Fruit fly (Drosophila melanogaster) whole organism, embryonic: Measurements from ENCODE around the gene GstD10.

Source experiments
- Atf3 ChIP-seq: fragments of 200-800 bp; sonication (Bioruptor generic); optimal IDR thresholded peaks from 3 replicates; lab custom pipeline; 2016; ENCODE audit warnings: missing biosample characterization, missing genetic modification characterization
- B-H1 ChIP-seq: fragments of 200-800 bp; sonication (Bioruptor generic); IDR thresholded peaks from 3 replicates; pipeline ENCODE4 v1.3.6; 2022; ENCODE audit warnings: missing biosample characterization, missing genetic modification characterization
- C15 ChIP-seq: fragments of 200-800 bp; sonication (Bioruptor generic); IDR thresholded peaks from 3 replicates; pipeline ENCODE4 v1.3.6; 2022; ENCODE audit warnings: missing biosample characterization, missing genetic modification characterization
- CG10565 ChIP-seq: fragments of 200-800 bp; sonication (Bioruptor generic); optimal IDR thresholded peaks from 3 replicates; lab custom pipeline; 2016; ENCODE audit warnings: missing biosample characterization, mild to moderate bottlenecking, missing genetic modification characterization
- CG11695 ChIP-seq: fragments of 200-800 bp; sonication (Bioruptor generic); IDR thresholded peaks from 3 replicates; pipeline ENCODE4 v1.3.6; 2022; ENCODE audit warnings: missing biosample characterization, missing genetic modification characterization
- CG11723 ChIP-seq: fragments of 200-800 bp; sonication (Bioruptor generic); optimal IDR thresholded peaks from 2 replicates; lab custom pipeline; 2017; ENCODE audit warnings: missing biosample characterization, mild to moderate bottlenecking, missing genetic modification characterization
- CG12659 ChIP-seq: fragments of 200-800 bp; sonication (Bioruptor generic); optimal IDR thresholded peaks from 3 replicates; lab custom pipeline; 2017; ENCODE audit warnings: mild to moderate bottlenecking, missing biosample characterization, missing genetic modification reagents, missing genetic modification characterization
- CG13296 ChIP-seq: fragments of 200-800 bp; sonication (Bioruptor generic); optimal IDR thresholded peaks from 3 replicates; lab custom pipeline; 2018; ENCODE audit warnings: missing biosample characterization, mild to moderate bottlenecking, missing genetic modification characterization
- CG14860 ChIP-seq: fragments of 200-800 bp; sonication (Bioruptor generic); IDR thresholded peaks from 3 replicates; pipeline ENCODE4 v1.3.6; 2022; ENCODE audit warnings: missing biosample characterization, missing genetic modification characterization; ENCODE audit not compliant: partially characterized antibody
- CG14965 ChIP-seq: fragments of 200-800 bp; sonication (Bioruptor generic); optimal IDR thresholded peaks from 2 replicates; lab custom pipeline; 2016; ENCODE audit warnings: missing biosample characterization, missing genetic modification characterization, borderline replicate concordance
- CG15601 ChIP-seq: fragments of 200-800 bp; sonication (Bioruptor generic); optimal IDR thresholded peaks from 3 replicates; lab custom pipeline; 2019; ENCODE audit warnings: missing biosample characterization, mild to moderate bottlenecking, missing genetic modification characterization, moderate library complexity
- CG15696 ChIP-seq: fragments of 200-800 bp; sonication (Bioruptor generic); optimal IDR thresholded peaks from 2 replicates; lab custom pipeline; 2019; ENCODE audit warnings: missing biosample characterization, mild to moderate bottlenecking, missing genetic modification characterization, moderate library complexity
- CG17612 ChIP-seq: fragments of 200-800 bp; sonication (Bioruptor generic); IDR thresholded peaks from 2 replicates; pipeline ENCODE4 v1.3.6; 2022; ENCODE audit warnings: missing biosample characterization, missing genetic modification characterization
- CG2712 ChIP-seq: fragments of 200-800 bp; optimal IDR thresholded peaks from 3 replicates; lab custom pipeline; 2019; ENCODE audit warnings: missing biosample characterization, mild to moderate bottlenecking, missing genetic modification characterization, moderate library complexity
- CG34224 ChIP-seq: fragments of 200-800 bp; sonication (Bioruptor generic); IDR thresholded peaks from 3 replicates; pipeline ENCODE4 v1.3.6; 2022; ENCODE audit warnings: missing biosample characterization, missing genetic modification characterization; ENCODE audit not compliant: partially characterized antibody
- CG3726 ChIP-seq: fragments of 200-800 bp; sonication (Bioruptor generic); IDR thresholded peaks from 3 replicates; pipeline ENCODE4, ENCODE4 v1.3.6; 2022; ENCODE audit warnings: missing biosample characterization, missing genetic modification characterization
- CG42726 ChIP-seq: fragments of 200-800 bp; sonication (Bioruptor generic); IDR thresholded peaks from 2 replicates; pipeline ENCODE4 v1.3.6; 2022; ENCODE audit warnings: missing biosample characterization, missing genetic modification characterization; ENCODE audit not compliant: partially characterized antibody
- CG6765 ChIP-seq: fragments of 200-800 bp; sonication (Bioruptor generic); optimal IDR thresholded peaks from 3 replicates; lab custom pipeline; 2017; ENCODE audit warnings: missing biosample characterization, mild to moderate bottlenecking, missing genetic modification characterization
- CG6813 ChIP-seq: fragments of 200-800 bp; sonication (Bioruptor generic); optimal IDR thresholded peaks from 2 replicates; lab custom pipeline; 2017; ENCODE audit warnings: missing biosample characterization, missing genetic modification characterization, mild to moderate bottlenecking, moderate library complexity, missing genetic modification reagents
- CG6854 ChIP-seq: fragments of 200-800 bp; sonication (Bioruptor generic); optimal IDR thresholded peaks from 3 replicates; lab custom pipeline; 2017; ENCODE audit warnings: missing biosample characterization, mild to moderate bottlenecking, missing genetic modification characterization
- CG7271 ChIP-seq: fragments of 200-800 bp; sonication (Bioruptor generic); optimal IDR thresholded peaks from 2 replicates; lab custom pipeline; 2018; ENCODE audit warnings: missing biosample characterization, mild to moderate bottlenecking, missing genetic modification characterization, moderate library complexity
- CG7357 ChIP-seq: fragments of 200-800 bp; sonication (Bioruptor generic); IDR thresholded peaks from 3 replicates; pipeline ENCODE4 v1.3.6; 2022; ENCODE audit warnings: missing biosample characterization, missing genetic modification characterization
- CG7556 ChIP-seq: fragments of 200-800 bp; sonication (Bioruptor generic); optimal IDR thresholded peaks from 2 replicates; lab custom pipeline; 2017; ENCODE audit warnings: missing biosample characterization, mild to moderate bottlenecking, missing genetic modification characterization
- CG7839 ChIP-seq: fragments of 200-800 bp; sonication (Bioruptor generic); optimal IDR thresholded peaks from 3 replicates; lab custom pipeline; 2018; ENCODE audit warnings: missing biosample characterization, mild to moderate bottlenecking, missing genetic modification characterization, moderate library complexity
- CG7963 ChIP-seq: fragments of 200-800 bp; sonication (Bioruptor generic); IDR thresholded peaks from 3 replicates; pipeline ENCODE4 v1.3.6; 2022; ENCODE audit warnings: missing biosample characterization, missing genetic modification characterization; ENCODE audit not compliant: partially characterized antibody
- CG8089 ChIP-seq: fragments of 200-800 bp; sonication (Bioruptor generic); optimal IDR thresholded peaks from 3 replicates; lab custom pipeline; 2016; ENCODE audit warnings: missing biosample characterization, missing genetic modification characterization
- CG9215 ChIP-seq: fragments of 200-800 bp; sonication (Bioruptor generic); IDR thresholded peaks from 2 replicates; pipeline ENCODE4 v1.3.6; 2022; ENCODE audit warnings: missing biosample characterization, missing genetic modification characterization
- CG9797 ChIP-seq: fragments of 200-800 bp; sonication (Bioruptor generic); optimal IDR thresholded peaks from 3 replicates; lab custom pipeline; 2018; ENCODE audit warnings: missing biosample characterization, mild to moderate bottlenecking, missing genetic modification characterization
- Dbx ChIP-seq: fragments of 200-800 bp; sonication (Bioruptor generic); IDR thresholded peaks from 3 replicates; pipeline ENCODE4 v1.3.6; 2022; ENCODE audit warnings: missing biosample characterization, missing genetic modification characterization
- E2f2 ChIP-seq: fragments of 200-800 bp; sonication (Bioruptor generic); IDR thresholded peaks from 2 replicates; pipeline ENCODE4 v1.3.6; 2022; ENCODE audit warnings: missing biosample characterization, missing genetic modification characterization
- NFAT ChIP-seq: fragments of 200-800 bp; sonication (Bioruptor generic); IDR thresholded peaks from 2 replicates; pipeline ENCODE4 v1.3.6; 2022; ENCODE audit warnings: missing biosample characterization, missing genetic modification characterization
- PHDP ChIP-seq: fragments of 200-800 bp; sonication (Bioruptor generic); optimal IDR thresholded peaks from 3 replicates; lab custom pipeline; 2018; ENCODE audit warnings: missing biosample characterization, mild to moderate bottlenecking, missing genetic modification characterization, moderate library complexity
- Ssrp ChIP-seq: fragments of 200-800 bp; sonication (Bioruptor generic); optimal IDR thresholded peaks from 2 replicates; lab custom pipeline; 2018; ENCODE audit warnings: missing biosample characterization, mild to moderate bottlenecking, missing genetic modification characterization, moderate library complexity
- Stat92E ChIP-seq, 3 experiments: fragments of >200 bp in 2 of 3; fragments of 200-800 bp in 1 of 3; sonication (Bioruptor generic) in 1 of 3; optimal IDR thresholded peaks; 2 replicates each; lab custom pipeline; 2017 to 2019; ENCODE audit warnings: missing biosample characterization in 3 of 3, missing genetic modification characterization in 3 of 3, mild to moderate bottlenecking in 1 of 3, moderate library complexity in 1 of 3
- TFAM ChIP-seq: fragments of 200-800 bp; sonication (Bioruptor generic); optimal IDR thresholded peaks from 2 replicates; lab custom pipeline; 2017; ENCODE audit warnings: missing biosample characterization, missing genetic modification characterization, inconsistent platforms
- br ChIP-seq: fragments of >200 bp; optimal IDR thresholded peaks from 2 replicates; lab custom pipeline; 2017
- crol ChIP-seq: fragments of 200-800 bp; sonication (Bioruptor generic); IDR thresholded peaks from 2 replicates; pipeline ENCODE4 v1.3.6; 2022; ENCODE audit warnings: missing biosample characterization, missing genetic modification characterization
- dan ChIP-seq: fragments of 200-800 bp; sonication (Bioruptor generic); IDR thresholded peaks from 2 replicates; pipeline ENCODE4 v1.3.6; 2022; ENCODE audit warnings: missing biosample characterization, missing genetic modification characterization
- dpn ChIP-seq, 2 experiments: fragments of 200-800 bp; sonication (Bioruptor generic); optimal IDR thresholded peaks; 3 replicates each; lab custom pipeline; 2016; ENCODE audit warnings: missing biosample characterization in 2 of 2, missing genetic modification characterization in 2 of 2
- en ChIP-seq: fragments of 200-800 bp; sonication (Bioruptor generic); optimal IDR thresholded peaks from 2 replicates; lab custom pipeline; 2016; ENCODE audit warnings: missing biosample characterization, missing genetic modification characterization
- hkb ChIP-seq, 2 experiments: fragments of 200-800 bp in 1 of 2; fragments of >200 bp in 1 of 2; sonication (Bioruptor generic) in 1 of 2; IDR thresholded peaks in 1 of 2; optimal IDR thresholded peaks in 1 of 2; 2 replicates each; pipeline versions ENCODE4 v1.3.6 to Lab custom; 2017 to 2022; ENCODE audit warnings: missing biosample characterization in 1 of 2, missing genetic modification characterization in 1 of 2
- ind ChIP-seq: fragments of 200-800 bp; sonication (Bioruptor generic); optimal IDR thresholded peaks from 3 replicates; lab custom pipeline; 2016; ENCODE audit warnings: missing biosample characterization, missing genetic modification characterization
- klu ChIP-seq: fragments of 200-800 bp; sonication (Bioruptor generic); IDR thresholded peaks from 2 replicates; pipeline ENCODE4 v1.3.6; 2022; ENCODE audit warnings: missing biosample characterization, missing genetic modification characterization
- pho ChIP-seq: fragments of 200-800 bp; sonication (Bioruptor generic); optimal IDR thresholded peaks from 2 replicates; lab custom pipeline; 2016; ENCODE audit warnings: missing biosample characterization, missing genetic modification characterization
- pros ChIP-seq: fragments of 200-800 bp; sonication (Bioruptor generic); optimal IDR thresholded peaks from 3 replicates; lab custom pipeline; 2019; ENCODE audit warnings: missing biosample characterization, mild to moderate bottlenecking, missing genetic modification characterization, moderate library complexity
- pum ChIP-seq: fragments of 200-800 bp; sonication (Bioruptor generic); optimal IDR thresholded peaks from 2 replicates; lab custom pipeline; 2016; ENCODE audit warnings: missing biosample characterization, missing genetic modification characterization
- seq ChIP-seq: fragments of 200-800 bp; sonication (Bioruptor generic); IDR thresholded peaks from 2 replicates; pipeline ENCODE4 v1.3.6; 2022; ENCODE audit warnings: missing biosample characterization, missing genetic modification characterization
- ssp ChIP-seq: fragments of 200-800 bp; sonication (Bioruptor generic); IDR thresholded peaks from 2 replicates; pipeline ENCODE4 v1.3.6; 2022; ENCODE audit warnings: missing biosample characterization, missing genetic modification characterization
- ttk ChIP-seq: fragments of 200-800 bp; sonication (Bioruptor generic); IDR thresholded peaks from 2 replicates; pipeline ENCODE4 v2.1.2; 2022; ENCODE audit warnings: missing biosample characterization, missing genetic modification characterization
- zf30C ChIP-seq: fragments of 200-800 bp; sonication (Bioruptor generic); optimal IDR thresholded peaks from 3 replicates; lab custom pipeline; 2018; ENCODE audit warnings: missing biosample characterization, mild to moderate bottlenecking, missing genetic modification characterization

GstD10 gene

DNA sequence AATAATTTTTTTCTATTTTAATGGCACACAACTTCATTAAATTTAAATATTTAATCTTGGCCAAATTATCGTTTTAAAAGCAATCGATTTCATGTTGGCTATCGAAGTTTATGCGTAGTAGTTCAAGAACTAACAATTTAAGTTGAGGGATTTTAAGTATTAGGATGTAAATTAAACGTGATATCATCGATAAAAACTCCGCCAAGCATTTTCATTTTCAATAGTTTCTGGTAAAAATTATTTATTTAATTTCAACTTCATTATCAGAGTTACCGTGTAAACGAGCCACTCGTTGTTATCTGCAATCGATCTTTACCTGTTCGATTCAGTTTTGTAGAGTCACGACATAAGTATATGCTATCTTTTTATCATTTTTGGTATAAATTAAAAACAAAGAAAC lies 37.4 kb upstream of the GstD10 start (continued):
- TF ChIP-seq E2f2 (GFP tag; lab: Robert Waterston, UW) (peak; percentile 85), seq (GFP tag; lab: Robert Waterston, UW) (peak; percentile 97), CG3726 (GFP tag; lab: Robert Waterston, UW) (peak; percentile 89), CG6854 (GFP tag; lab: Kevin White, UChicago) (peak; percentile 98), br (no peak), pum (GFP tag; lab: Kevin White, UChicago) (peak; percentile 90), CG13296 (GFP tag; lab: Kevin White, UChicago) (peak; percentile 99), CG7963 (no peak), CG6765 (GFP tag; lab: Kevin White, UChicago) (peak; percentile 99), CG7839 (tag; lab: Kevin White, UChicago) (peak; percentile 99), CG9215 (GFP tag; lab: Robert Waterston, UW) (peak; percentile 80; the same call in 1 of the 2 replicates), CG15696 (tag; lab: Kevin White, UChicago) (peak; percentile 100), CG14860 (GFP tag; lab: Robert Waterston, UW) (no peak), Stat92E (GFP tag; optimal IDR thresholded peaks at IDR 0.05; lab: Kevin White, UChicago) (peak in 1 of 3 experiments; percentile 95), ind (GFP tag; lab: Kevin White, UChicago) (peak; percentile 98), hkb (optimal IDR thresholded peaks at IDR 0.05; lab: Kevin White, UChicago) (no peak), hkb (GFP tag; IDR thresholded peaks at IDR 0.05; lab: Robert Waterston, UW) (peak; percentile 99), klu (GFP tag; lab: Robert Waterston, UW) (peak; percentile 86), NFAT (GFP tag; lab: Robert Waterston, UW) (peak; percentile 92), CG11695 (GFP tag; lab: Robert Waterston, UW) (peak; percentile 97), TFAM (GFP tag; lab: Kevin White, UChicago) (peak; percentile 94), CG7357 (GFP tag; lab: Robert Waterston, UW) (peak; percentile 69), Atf3 (peak; percentile 92), pros (GFP tag; lab: Kevin White, UChicago) (peak; percentile 87), Ssrp (peak; percentile 98), CG2712 (tag; lab: Kevin White, UChicago) (peak; percentile 99), CG14965 (GFP tag; lab: Kevin White, UChicago) (peak; percentile 89), CG15601 (tag; lab: Kevin White, UChicago) (peak; percentile 98), dan (GFP tag; lab: Robert Waterston, UW) (peak; percentile 47; the same call in 1 of the 2 replicates), CG9797 (GFP tag; lab: Kevin White, UChicago) (peak; percentile 41), ssp (GFP tag; lab: Robert Waterston, UW) (peak; percentile 76), dpn (GFP tag; optimal IDR thresholded peaks at IDR 0.05; lab: Kevin White, UChicago) (peak; percentile 94), CG10565 (GFP tag; lab: Kevin White, UChicago) (peak; percentile 98), PHDP (tag; lab: Kevin White, UChicago) (peak; percentile 99), C15 (GFP tag; lab: Robert Waterston, UW) (peak; percentile 87), CG7556 (GFP tag; lab: Kevin White, UChicago) (peak; percentile 95), CG11723 (GFP tag; lab: Kevin White, UChicago) (peak; percentile 94), pho (GFP tag; lab: Kevin White, UChicago) (peak; percentile 91), B-H1 (GFP tag; lab: Robert Waterston, UW) (peak; percentile 93; the same call in 2 of the 3 replicates), zf30C (GFP tag; lab: Kevin White, UChicago) (peak; percentile 39), CG12659 (GFP tag; lab: Kevin White, UChicago) (peak; percentile 97), CG17612 (peak; percentile 79), Dbx (GFP tag; lab: Robert Waterston, UW) (peak; percentile 99), ttk (GFP tag; lab: Robert Waterston, UW) (peak; percentile 93), CG42726 (GFP tag; lab: Robert Waterston, UW) (no peak), CG6813 (GFP tag; lab: Kevin White, UChicago) (peak; percentile 99), crol (GFP tag; lab: Robert Waterston, UW) (peak; percentile 47; the same call in 1 of the 2 replicates), CG7271 (peak; percentile 98), CG8089 (GFP tag; lab: Kevin White, UChicago) (peak; percentile 88), CG34224 (GFP tag; lab: Robert Waterston, UW) (peak; percentile 55; the same call in 1 of the 3 replicates), en (GFP tag; lab: Kevin White, UChicago) (peak; percentile 94)
